Fruit fly (Drosophila melanogaster): ENCODE results near the gene CG45076.

dm6 chr3R:10788186-10788585 lies 11.0 kb upstream of the CG45076 start, which contains the start of the genes Art1 and Mcm5:
- TF ChIP-seq CG4496 (GFP tag; IDR thresholded peaks at IDR 0.05) (no peak), gl (tag; optimal IDR thresholded peaks at IDR 0.05) (no peak), rn (GFP tag; IDR thresholded peaks at IDR 0.05) (no peak), CG15710 (tag; optimal IDR thresholded peaks at IDR 0.05) (no peak)

All from whole organism, pupa.